Worm (Caenorhabditis elegans) whole organism, midembryonic: ENCODE data around the gene ZC404.16.

Source experiments
- T22C8.4 ChIP-seq: fragments of 200-800 bp; sonication (Bioruptor generic); IDR thresholded peaks from 2 replicates; pipeline ENCODE4 v1.3.6; 2022; ENCODE audit warnings: missing genetic modification characterization, missing compliant biosample characterization
- cog-1 ChIP-seq: sonication (generic microtip); optimal IDR thresholded peaks from 2 replicates; lab custom pipeline; 2016; ENCODE audit warnings: missing genetic modification characterization, missing compliant biosample characterization
- flt-1 ChIP-seq: fragments of 200-800 bp; sonication (Bioruptor generic); IDR thresholded peaks from 2 replicates; pipeline ENCODE4 v1.3.6; 2022; ENCODE audit warnings: missing genetic modification characterization, missing compliant biosample characterization
- klf-2 ChIP-seq: fragments of 200-800 bp; sonication (Bioruptor generic); conservative IDR thresholded peaks from 2 replicates; pipeline ENCODE4 v1.3.6; 2022; ENCODE audit warnings: missing genetic modification reagents, missing genetic modification characterization, missing compliant biosample characterization
- med-1 ChIP-seq: sonication (generic microtip); optimal IDR thresholded peaks from 2 replicates; lab custom pipeline; 2017; ENCODE audit warnings: missing genetic modification characterization, mild to moderate bottlenecking, missing compliant biosample characterization, antibody characterized with exemption, missing genetic modification reagents; ENCODE audit not compliant: insufficient read depth
- ref-1 ChIP-seq: fragments of 200-800 bp; sonication (Bioruptor generic); conservative IDR thresholded peaks from 2 replicates; pipeline ENCODE4 v1.3.6; 2022; ENCODE audit warnings: missing genetic modification reagents, missing genetic modification characterization, missing compliant biosample characterization
- tab-1 ChIP-seq: fragments of 200-800 bp; sonication (Bioruptor generic); IDR thresholded peaks from 2 replicates; pipeline ENCODE4 v1.3.6; 2022; ENCODE audit warnings: missing genetic modification characterization, missing compliant biosample characterization
- ztf-29 ChIP-seq: fragments of 200-800 bp; sonication (Bioruptor generic); IDR thresholded peaks from 2 replicates; pipeline ENCODE4 v1.3.6; 2022; ENCODE audit warnings: missing genetic modification reagents, missing genetic modification characterization, missing compliant biosample characterization

ce11 chrV:6780166-6780565, 6.5 kb upstream of the ZC404.16 start, which contains the start of gene ZC404.15:
- TF ChIP-seq tab-1 (no peak), flt-1 (GFP tag; lab: Robert Waterston, UW) (no peak), ztf-29 (no peak), klf-2 (no peak), T22C8.4 (GFP tag; lab: Robert Waterston, UW) (no peak), med-1 (GFP tag; lab: Kevin White, UChicago) (no peak), ref-1 (GFP tag; lab: Robert Waterston, UW) (no peak), cog-1 (tag; lab: Kevin White, UChicago) (no peak)
